Worm (Caenorhabditis elegans) whole organism, young adult: ENCODE results near the gene F13H10.3.

Experiments
- D2030.7 ChIP-seq: fragments of 200-800 bp; sonication (Bioruptor generic); IDR thresholded peaks from 2 replicates; pipeline ENCODE4 v1.3.6; 2022; ENCODE audit warnings: missing genetic modification reagents, missing genetic modification characterization, missing compliant biosample characterization
- F10E7.11 ChIP-seq: sonication (generic microtip); optimal IDR thresholded peaks from 2 replicates; lab custom pipeline; 2017; ENCODE audit warnings: mild to moderate bottlenecking, missing genetic modification characterization, moderate library complexity, missing compliant biosample characterization
- F22D6.2 ChIP-seq: sonication (generic microtip); optimal IDR thresholded peaks from 2 replicates; lab custom pipeline; 2016; ENCODE audit warnings: mild to moderate bottlenecking, missing genetic modification characterization, missing compliant biosample characterization
- K12H6.12 ChIP-seq: fragments of 200-800 bp; sonication (Bioruptor generic); optimal IDR thresholded peaks from 2 replicates; lab custom pipeline; 2018; ENCODE audit warnings: mild to moderate bottlenecking, missing genetic modification characterization, missing compliant biosample characterization
- Y53F4B.3 ChIP-seq: fragments of 200-800 bp; sonication (Bioruptor generic); IDR thresholded peaks from 2 replicates; pipeline ENCODE4 v1.3.6; 2022; ENCODE audit warnings: missing genetic modification reagents, missing genetic modification characterization, missing compliant biosample characterization
- Y53G8AR.9 ChIP-seq: fragments of 200-800 bp; sonication (Bioruptor generic); conservative IDR thresholded peaks from 2 replicates; pipeline ENCODE4 v1.3.6; 2022; ENCODE audit warnings: missing genetic modification reagents, missing genetic modification characterization, missing compliant biosample characterization
- Y56A3A.18 ChIP-seq: fragments of 200-800 bp; sonication (Bioruptor generic); IDR thresholded peaks from 2 replicates; pipeline ENCODE4 v1.3.6; 2022; ENCODE audit warnings: missing genetic modification reagents, missing genetic modification characterization, missing compliant biosample characterization
- Y67H2A.10 ChIP-seq: fragments of 200-800 bp; sonication (Bioruptor generic); conservative IDR thresholded peaks from 2 replicates; pipeline ENCODE4 v1.3.6; 2022; ENCODE audit warnings: missing genetic modification reagents, missing genetic modification characterization, missing compliant biosample characterization
- Y79H2A.3 ChIP-seq: fragments of 200-800 bp; sonication (Bioruptor generic); conservative IDR thresholded peaks from 2 replicates; pipeline ENCODE4 v1.3.6; 2022; ENCODE audit warnings: missing genetic modification reagents, missing genetic modification characterization, missing compliant biosample characterization
- ZK185.1 ChIP-seq: sonication (generic microtip); optimal IDR thresholded peaks from 2 replicates; lab custom pipeline; 2016; ENCODE audit warnings: mild to moderate bottlenecking, missing genetic modification characterization, missing compliant biosample characterization; ENCODE audit not compliant: poor library complexity, severe bottlenecking
- ama-1 ChIP-seq, 3 experiments: fragments of 150-350 bp in 1 of 3; sonication (generic microtip) in 2 of 3; optimal IDR thresholded peaks; 2 replicates each; lab custom pipeline; 2014 to 2018; ENCODE audit warnings: missing biosample characterization in 2 of 3, missing genetic modification characterization in 2 of 3, missing genetic modification reagents in 2 of 3
- aptf-2 ChIP-seq: fragments of 200-800 bp; sonication (Bioruptor generic); conservative IDR thresholded peaks from 2 replicates; pipeline ENCODE4 v1.3.6; 2022; ENCODE audit warnings: missing genetic modification reagents, missing genetic modification characterization, missing compliant biosample characterization
- attf-5 ChIP-seq: fragments of 200-800 bp; sonication (Bioruptor generic); optimal IDR thresholded peaks from 2 replicates; lab custom pipeline; 2018; ENCODE audit warnings: mild to moderate bottlenecking, missing genetic modification characterization, missing compliant biosample characterization
- attf-6 ChIP-seq: fragments of 200-800 bp; sonication (Bioruptor generic); IDR thresholded peaks from 2 replicates; pipeline ENCODE4 v1.3.6; 2022; ENCODE audit warnings: missing genetic modification reagents, missing genetic modification characterization, missing compliant biosample characterization
- dpff-1 ChIP-seq: sonication (generic microtip); optimal IDR thresholded peaks from 2 replicates; lab custom pipeline; 2017; ENCODE audit warnings: mild to moderate bottlenecking, missing genetic modification characterization, missing compliant biosample characterization
- efl-1 ChIP-seq: fragments of 150-350 bp; optimal IDR thresholded peaks from 2 replicates; lab custom pipeline; 2014; ENCODE audit warnings: missing biosample characterization, missing genetic modification reagents, missing genetic modification characterization
- egrh-3 ChIP-seq: fragments of 200-800 bp; sonication (Bioruptor generic); IDR thresholded peaks from 2 replicates; pipeline ENCODE4 v1.3.6; 2022; ENCODE audit warnings: missing genetic modification reagents, missing genetic modification characterization, missing compliant biosample characterization
- gei-17 ChIP-seq: fragments of 200-800 bp; sonication (Bioruptor generic); optimal IDR thresholded peaks from 2 replicates; lab custom pipeline; 2018; ENCODE audit warnings: mild to moderate bottlenecking, missing genetic modification characterization, missing compliant biosample characterization
- hlh-26 ChIP-seq: fragments of 200-800 bp; sonication (Bioruptor generic); conservative IDR thresholded peaks from 2 replicates; pipeline ENCODE4 v1.3.6; 2022; ENCODE audit warnings: missing genetic modification reagents, missing genetic modification characterization, missing compliant biosample characterization
- hmg-1.2 ChIP-seq: fragments of 200-800 bp; sonication (Bioruptor generic); IDR thresholded peaks from 2 replicates; pipeline ENCODE4 v1.3.6; 2022; ENCODE audit warnings: missing genetic modification reagents, missing genetic modification characterization, missing compliant biosample characterization
- hsf-1 ChIP-seq: fragments of 200-800 bp; sonication (Bioruptor generic); IDR thresholded peaks from 2 replicates; pipeline ENCODE4 v1.3.6; 2022; ENCODE audit warnings: missing genetic modification reagents, missing genetic modification characterization, missing compliant biosample characterization
- let-526 ChIP-seq: fragments of 200-800 bp; sonication (Bioruptor generic); IDR thresholded peaks from 2 replicates; pipeline ENCODE4 v1.3.6; 2022; ENCODE audit warnings: missing genetic modification reagents, missing genetic modification characterization, missing compliant biosample characterization
- mcd-1 ChIP-seq: fragments of 200-800 bp; sonication (Bioruptor generic); IDR thresholded peaks from 2 replicates; pipeline ENCODE4 v1.3.6; 2022; ENCODE audit warnings: missing genetic modification reagents, missing genetic modification characterization, missing compliant biosample characterization
- mes-4 ChIP-seq: sonication (generic microtip); optimal IDR thresholded peaks from 2 replicates; lab custom pipeline; 2016; ENCODE audit warnings: missing genotype, missing genetic modification characterization, missing compliant biosample characterization
- mxl-1 ChIP-seq: sonication (generic microtip); optimal IDR thresholded peaks from 2 replicates; lab custom pipeline; 2016; ENCODE audit warnings: missing genetic modification characterization, missing compliant biosample characterization
- nfya-1 ChIP-seq: sonication (generic microtip); optimal IDR thresholded peaks from 2 replicates; lab custom pipeline; 2017; ENCODE audit warnings: antibody characterized with exemption, missing compliant biosample characterization, missing genetic modification characterization, borderline replicate concordance; ENCODE audit not compliant: insufficient read depth
- nfya-2 ChIP-seq: fragments of 200-800 bp; sonication (Bioruptor generic); IDR thresholded peaks from 2 replicates; pipeline ENCODE4 v1.3.6; 2022; ENCODE audit warnings: missing genetic modification reagents, missing genetic modification characterization, missing compliant biosample characterization
- nfyb-1 ChIP-seq: fragments of 200-800 bp; sonication (Bioruptor generic); IDR thresholded peaks from 2 replicates; pipeline ENCODE4 v1.3.6; 2022; ENCODE audit warnings: missing genetic modification reagents, missing genetic modification characterization, missing compliant biosample characterization
- nhr-179 ChIP-seq: sonication (generic microtip); optimal IDR thresholded peaks from 2 replicates; lab custom pipeline; 2016; ENCODE audit warnings: mild to moderate bottlenecking, missing genetic modification characterization, missing compliant biosample characterization
- nhr-27 ChIP-seq: fragments of 200-800 bp; sonication (Bioruptor generic); optimal IDR thresholded peaks from 2 replicates; lab custom pipeline; 2018; ENCODE audit warnings: mild to moderate bottlenecking, missing genetic modification characterization, moderate library complexity, missing compliant biosample characterization
- nhr-80 ChIP-seq: sonication (generic microtip); optimal IDR thresholded peaks from 2 replicates; lab custom pipeline; 2016; ENCODE audit warnings: missing genetic modification characterization, missing compliant biosample characterization
- pha-4 ChIP-seq: fragments of 150-350 bp; sonication (generic microtip); optimal IDR thresholded peaks from 2 replicates; lab custom pipeline; 2014; ENCODE audit warnings: missing biosample characterization, missing genetic modification reagents, missing genetic modification characterization
- repo-1 ChIP-seq: sonication (generic microtip); optimal IDR thresholded peaks from 2 replicates; lab custom pipeline; 2017; ENCODE audit warnings: mild to moderate bottlenecking, missing genetic modification characterization, missing compliant biosample characterization
- sea-2 ChIP-seq: fragments of 200-800 bp; sonication (Bioruptor generic); IDR thresholded peaks from 2 replicates; pipeline ENCODE4 v1.3.6; 2022; ENCODE audit warnings: missing genetic modification characterization, missing compliant biosample characterization
- snpc-4 ChIP-seq, 5 experiments: fragments of 150-350 bp in 1 of 5; sonication (generic microtip) in 4 of 5; optimal IDR thresholded peaks; 2 replicates each; lab custom pipeline; 2014 to 2018; ENCODE audit warnings: missing genetic modification characterization in 5 of 5, missing biosample characterization in 3 of 5, antibody characterized with exemption in 2 of 5, mild to moderate bottlenecking in 2 of 5, missing compliant biosample characterization in 2 of 5, missing genotype in 2 of 5, moderate library complexity in 2 of 5, missing genetic modification reagents in 1 of 5
- sptf-2 ChIP-seq: fragments of 200-800 bp; sonication (Bioruptor generic); optimal IDR thresholded peaks from 2 replicates; lab custom pipeline; 2018; ENCODE audit warnings: mild to moderate bottlenecking, missing genetic modification characterization, missing compliant biosample characterization
- tbp1 ChIP-seq: fragments of 200-800 bp; sonication (Bioruptor generic); optimal IDR thresholded peaks from 2 replicates; lab custom pipeline; 2018; ENCODE audit warnings: mild to moderate bottlenecking, missing genetic modification characterization, missing compliant biosample characterization
- tbx-9 ChIP-seq: sonication (generic microtip); optimal IDR thresholded peaks from 2 replicates; lab custom pipeline; 2016; ENCODE audit warnings: borderline replicate concordance, missing genetic modification characterization, inconsistent platforms, missing compliant biosample characterization
- unc-62 ChIP-seq: fragments of 150-350 bp; optimal IDR thresholded peaks from 2 replicates; lab custom pipeline; 2014; ENCODE audit warnings: missing biosample characterization, missing genetic modification reagents, missing genetic modification characterization
- xnd-1 ChIP-seq: sonication (generic microtip); optimal IDR thresholded peaks from 2 replicates; lab custom pipeline; 2016; ENCODE audit warnings: missing genotype, missing genetic modification reagents, missing genetic modification characterization, missing compliant biosample characterization
- ztf-18 ChIP-seq: sonication (generic microtip); optimal IDR thresholded peaks from 2 replicates; lab custom pipeline; 2016; ENCODE audit warnings: missing genotype, mild to moderate bottlenecking, missing genetic modification characterization, missing compliant biosample characterization
- ztf-25 ChIP-seq: fragments of 200-800 bp; sonication (Bioruptor generic); IDR thresholded peaks from 2 replicates; pipeline ENCODE4 v1.3.6; 2022; ENCODE audit warnings: missing genetic modification reagents, missing genetic modification characterization, missing compliant biosample characterization
- ztf-3 ChIP-seq: fragments of 200-800 bp; sonication (Bioruptor generic); optimal IDR thresholded peaks from 2 replicates; lab custom pipeline; 2018; ENCODE audit warnings: mild to moderate bottlenecking, missing genetic modification characterization, missing compliant biosample characterization

Gene F13H10.3

DNA sequence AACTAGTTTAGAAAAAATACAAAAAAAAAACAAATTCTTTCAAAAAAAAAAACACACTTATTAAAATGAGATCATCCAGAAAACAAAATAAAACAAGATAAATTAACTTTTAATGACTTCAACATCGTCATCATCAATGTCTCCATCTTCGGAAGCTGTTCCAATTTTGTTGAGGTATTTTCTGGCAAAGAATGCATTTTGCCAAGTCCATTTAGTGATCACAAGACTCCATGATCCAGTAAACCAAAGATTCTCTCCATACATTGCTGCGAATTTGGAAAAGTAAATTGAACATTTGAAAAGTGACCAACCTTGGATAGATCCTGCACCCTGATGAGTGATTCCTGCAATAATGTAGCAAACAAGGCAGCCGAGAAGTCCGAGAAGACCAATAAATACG lies 14.4 kb upstream of the F13H10.3 start:
- TF ChIP-seq Y53G8AR.9 (GFP tag; lab: Robert Waterston, UW) (no peak), ztf-25 (GFP tag; lab: Robert Waterston, UW) (no peak), K12H6.12 (tag; lab: Kevin White, UChicago) (no peak), hlh-26 (GFP tag; lab: Robert Waterston, UW) (no peak), nfyb-1 (no peak), snpc-4 (GFP tag; optimal IDR thresholded peaks at IDR 0.05; lab: Kevin White, UChicago) (no peak), snpc-4 (tag; optimal IDR thresholded peaks at IDR 0.05; lab: Kevin White, UChicago) (no peak), xnd-1 (tag; lab: Kevin White, UChicago) (no peak)

DNA sequence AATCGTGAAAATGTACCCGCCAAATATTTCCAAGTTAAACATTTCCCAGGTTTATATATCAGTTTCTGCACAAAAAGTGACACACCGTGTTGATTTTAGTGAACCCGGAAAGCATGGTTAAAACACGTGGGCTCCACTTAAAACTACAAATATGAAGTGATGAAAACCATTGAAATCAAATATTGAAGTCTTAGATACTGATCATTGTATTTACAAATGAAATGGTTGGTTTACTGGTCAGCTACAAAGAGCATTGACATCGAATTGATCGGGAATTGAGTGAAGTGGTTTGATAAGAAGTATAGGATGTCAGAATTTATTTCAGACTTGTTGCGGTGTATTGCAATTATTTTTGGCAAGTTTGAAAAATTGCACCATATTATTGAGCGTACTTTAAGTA lies 13.7 kb upstream of the F13H10.3 start, which contains the start of gene hrg-5:
Gene hrg-5 (minus strand): TSS at position 17 of the 400 bp plus-strand sequence.
- TF ChIP-seq gei-17 (GFP tag; lab: Kevin White, UChicago) (no peak), nhr-80 (tag; lab: Kevin White, UChicago) (peak; percentile 66), nfya-1 (tag; lab: Kevin White, UChicago) (no peak)

DNA sequence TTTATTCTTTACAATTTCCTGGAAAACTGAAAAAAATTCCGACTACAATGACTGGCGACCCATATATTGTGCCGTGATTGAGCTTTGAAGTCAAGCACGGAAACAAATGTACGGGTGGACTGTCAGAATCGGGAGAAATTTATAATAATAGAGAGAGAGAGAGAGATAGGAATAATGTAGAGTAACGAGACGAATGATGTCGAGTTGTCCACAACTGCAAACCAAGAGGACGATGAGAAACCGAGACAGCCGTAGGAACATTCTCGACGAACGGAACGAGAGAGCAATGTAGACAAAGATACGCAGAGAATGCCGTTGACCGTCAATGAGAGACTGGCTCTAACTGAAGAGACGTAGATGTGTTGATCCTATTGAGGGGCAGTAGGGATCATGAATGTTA lies 11.8 kb upstream of the F13H10.3 start:
- TF ChIP-seq repo-1 (tag; lab: Kevin White, UChicago) (peak; percentile 20), K12H6.12 (tag; lab: Kevin White, UChicago) (peak; percentile 68), F10E7.11 (no peak), mcd-1 (GFP tag; lab: Robert Waterston, UW) (peak; percentile 46; the same call in 1 of the 2 replicates), D2030.7 (GFP tag; lab: Robert Waterston, UW) (no peak), let-526 (peak; percentile 53; the same call in 1 of the 2 replicates), aptf-2 (no peak), mxl-1 (no peak), efl-1 (GFP tag; lab: Kevin White, UChicago) (no peak), sptf-2 (GFP tag; lab: Kevin White, UChicago) (no peak), ztf-3 (GFP tag; lab: Kevin White, UChicago) (no peak), nhr-27 (tag; lab: Kevin White, UChicago) (no peak), tbp1 (GFP tag; lab: Kevin White, UChicago) (peak; percentile 49), ama-1 (optimal IDR thresholded peaks at IDR 0.05; lab: Kevin White, UChicago) (peak; percentile 45), ama-1 (GFP tag; optimal IDR thresholded peaks at IDR 0.05; lab: Kevin White, UChicago) (no peak), attf-5 (GFP tag; lab: Kevin White, UChicago) (peak; percentile 28), nfya-2 (GFP tag; lab: Robert Waterston, UW) (no peak), Y79H2A.3 (GFP tag; lab: Robert Waterston, UW) (no peak), ZK185.1 (peak; percentile 31), sea-2 (no peak), ztf-18 (tag; lab: Kevin White, UChicago) (peak; percentile 29), nhr-179 (no peak), nfya-1 (tag; lab: Kevin White, UChicago) (no peak), tbx-9 (tag; lab: Kevin White, UChicago) (no peak), dpff-1 (tag; lab: Kevin White, UChicago) (no peak), mes-4 (no peak), Y53G8AR.9 (GFP tag; lab: Robert Waterston, UW) (0 out of 2 replicates have a peak, but pooled peaks have one; percentile 21), pha-4 (tag; lab: Kevin White, UChicago) (no peak), hmg-1.2 (GFP tag; lab: Robert Waterston, UW) (peak; percentile 92), nfyb-1 (peak; percentile 58; the same call in 1 of the 2 replicates), unc-62 (GFP tag; lab: Kevin White, UChicago) (peak; percentile 30), egrh-3 (no peak), hsf-1 (peak; percentile 90), attf-6 (no peak), gei-17 (GFP tag; lab: Kevin White, UChicago) (no peak), F22D6.2 (tag; lab: Kevin White, UChicago) (no peak), nhr-80 (tag; lab: Kevin White, UChicago) (peak; percentile 88), Y56A3A.18 (0 out of 2 replicates have a peak, but pooled peaks have one; percentile 28), Y67H2A.10 (GFP tag; lab: Robert Waterston, UW) (no peak), Y53F4B.3 (no peak)
